Worm (Caenorhabditis elegans): Measurements from ENCODE around the gene C23G10.7.
A peak's percentile ranks its signal among the peaks of the same experiment; 100 is the strongest.

DNA sequence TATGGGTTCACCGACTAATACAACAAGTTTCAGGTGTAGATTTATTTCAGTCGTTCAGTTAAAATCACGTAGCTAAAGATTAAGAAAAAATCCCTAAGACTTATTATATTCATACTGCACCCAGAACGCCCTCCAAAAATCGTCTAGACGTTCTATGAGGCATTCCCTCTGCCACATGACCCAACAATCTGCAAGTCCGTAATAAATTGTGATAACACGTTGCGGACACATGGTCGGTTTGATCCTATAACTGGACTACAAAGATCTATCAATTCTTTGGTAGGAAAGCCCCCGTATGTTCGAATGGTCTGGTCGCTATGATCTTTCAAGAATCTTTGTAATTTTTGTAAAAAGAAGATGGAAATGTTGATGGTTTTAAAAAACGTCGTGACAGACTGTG is 17.7 kb upstream of the C23G10.7 start:
- TF ChIP-seq zag-1 (tag; optimal IDR thresholded peaks at IDR 0.05) (no peak), nhr-19 (GFP tag; conservative IDR thresholded peaks at IDR 0.05) (peak; percentile 67), lin-14 (GFP tag; optimal IDR thresholded peaks at IDR 0.05) (no peak), nhr-77 (tag; optimal IDR thresholded peaks at IDR 0.05) (no peak), nhr-28 (tag; optimal IDR thresholded peaks at IDR 0.05) (no peak)
